Worm (Caenorhabditis elegans) whole organism, L4 larva: Measurements from ENCODE around the gene T08B6.1.
A peak's percentile ranks its signal among the peaks of the same experiment; 100 is the strongest.

ENCODE experiments used
- F44E2.7 ChIP-seq: fragments of 200-800 bp; sonication (Bioruptor generic); IDR thresholded peaks from 2 replicates; pipeline ENCODE4 v2.1.2; 2022; ENCODE audit warnings: missing genetic modification characterization, missing compliant biosample characterization
- Y105C5A.15 ChIP-seq: fragments of 200-800 bp; sonication (Bioruptor generic); IDR thresholded peaks from 2 replicates; pipeline ENCODE4 v1.3.6; 2022; ENCODE audit warnings: missing genetic modification characterization, missing compliant biosample characterization
- Y5F2A.4 ChIP-seq: fragments of 200-800 bp; sonication (Bioruptor generic); optimal IDR thresholded peaks from 2 replicates; lab custom pipeline; 2018; ENCODE audit warnings: mild to moderate bottlenecking, missing genetic modification characterization, missing compliant biosample characterization
- ZK546.5 ChIP-seq, 2 experiments: sonication (generic microtip); optimal IDR thresholded peaks; 2 replicates each; lab custom pipeline; 2017; ENCODE audit warnings: missing biosample characterization in 2 of 2, missing genetic modification characterization in 2 of 2
- aly-2 ChIP-seq: sonication (generic microtip); optimal IDR thresholded peaks from 2 replicates; lab custom pipeline; 2018; ENCODE audit warnings: missing biosample characterization, missing genetic modification characterization
- ama-1 ChIP-seq: fragments of 150-350 bp; optimal IDR thresholded peaks from 2 replicates; lab custom pipeline; 2014; ENCODE audit warnings: inconsistent platforms, mixed read lengths
- arid-1 ChIP-seq: fragments of 200-800 bp; sonication (Bioruptor generic); conservative IDR thresholded peaks from 2 replicates; pipeline ENCODE4 v1.3.6; 2022; ENCODE audit warnings: missing genetic modification reagents, missing genetic modification characterization, missing compliant biosample characterization
- attf-4 ChIP-seq: sonication (generic microtip); optimal IDR thresholded peaks from 3 replicates; lab custom pipeline; 2017; ENCODE audit warnings: missing biosample characterization, missing genetic modification characterization
- ceh-28 ChIP-seq: fragments of 150-350 bp; optimal IDR thresholded peaks from 2 replicates; lab custom pipeline; 2014; ENCODE audit warnings: missing biosample characterization, missing genetic modification reagents, missing genetic modification characterization
- ceh-32 ChIP-seq: sonication (generic microtip); optimal IDR thresholded peaks from 2 replicates; lab custom pipeline; 2016; ENCODE audit warnings: mild to moderate bottlenecking, missing genetic modification characterization, missing compliant biosample characterization; ENCODE audit not compliant: poor library complexity
- ceh-44 ChIP-seq: fragments of 200-800 bp; sonication (Bioruptor generic); IDR thresholded peaks from 2 replicates; pipeline ENCODE4 v1.3.6; 2022; ENCODE audit warnings: missing genetic modification reagents, missing genetic modification characterization, missing compliant biosample characterization
- ceh-82 ChIP-seq: sonication (generic microtip); optimal IDR thresholded peaks from 2 replicates; lab custom pipeline; 2017; ENCODE audit warnings: missing biosample characterization, missing genetic modification characterization
- cey-2 ChIP-seq: sonication (generic microtip); optimal IDR thresholded peaks from 3 replicates; lab custom pipeline; 2017; ENCODE audit warnings: missing genetic modification characterization, mild to moderate bottlenecking, missing compliant biosample characterization, antibody characterized with exemption, borderline replicate concordance; ENCODE audit not compliant: insufficient read depth
- ctbp-1 ChIP-seq: fragments of 200-800 bp; sonication (Bioruptor generic); IDR thresholded peaks from 2 replicates; pipeline ENCODE4 v1.3.6; 2022; ENCODE audit warnings: missing genetic modification reagents, missing genetic modification characterization, missing compliant biosample characterization
- dmd-8 ChIP-seq: fragments of 200-800 bp; sonication (Bioruptor generic); IDR thresholded peaks from 2 replicates; pipeline ENCODE4 v1.3.6; 2022; ENCODE audit warnings: missing genetic modification characterization, missing compliant biosample characterization
- dmd-9 ChIP-seq: fragments of 200-800 bp; sonication (Bioruptor generic); IDR thresholded peaks from 2 replicates; pipeline ENCODE4 v1.3.6; 2022; ENCODE audit warnings: missing genetic modification reagents, missing genetic modification characterization, missing compliant biosample characterization
- dpl-1 ChIP-seq: fragments of 150-350 bp; optimal IDR thresholded peaks from 2 replicates; lab custom pipeline; 2014; ENCODE audit warnings: missing biosample characterization, missing genetic modification reagents, missing genetic modification characterization
- duxl-1 ChIP-seq: sonication (generic microtip); optimal IDR thresholded peaks from 2 replicates; lab custom pipeline; 2016; ENCODE audit warnings: mild to moderate bottlenecking, missing genetic modification characterization, moderate library complexity, missing compliant biosample characterization; ENCODE audit not compliant: poor library complexity
- dve-1 ChIP-seq: sonication (generic microtip); optimal IDR thresholded peaks from 2 replicates; lab custom pipeline; 2017; ENCODE audit warnings: antibody characterized with exemption, mild to moderate bottlenecking, missing genetic modification characterization, missing compliant biosample characterization; ENCODE audit not compliant: insufficient read depth
- egl-43 ChIP-seq: fragments of 200-800 bp; sonication (Bioruptor generic); IDR thresholded peaks from 2 replicates; pipeline ENCODE4 v1.3.6; 2022; ENCODE audit warnings: missing genetic modification reagents, missing genetic modification characterization, missing compliant biosample characterization
- fkh-10 ChIP-seq: fragments of 150-350 bp; optimal IDR thresholded peaks from 2 replicates; lab custom pipeline; 2014; ENCODE audit warnings: missing biosample characterization, missing genetic modification reagents, missing genetic modification characterization
- fos-1 ChIP-seq: fragments of 150-350 bp; optimal IDR thresholded peaks from 2 replicates; lab custom pipeline; 2014; ENCODE audit warnings: missing biosample characterization, missing genetic modification characterization
- hlh-30 ChIP-seq: sonication (generic microtip); optimal IDR thresholded peaks from 2 replicates; lab custom pipeline; 2017; ENCODE audit warnings: antibody characterized with exemption, mild to moderate bottlenecking, missing genetic modification characterization, missing compliant biosample characterization; ENCODE audit not compliant: insufficient read depth
- lim-7 ChIP-seq: fragments of 200-800 bp; sonication (Bioruptor generic); IDR thresholded peaks from 2 replicates; pipeline ENCODE4 v1.3.6; 2022; ENCODE audit warnings: missing genetic modification characterization, missing compliant biosample characterization
- lin-1 ChIP-seq: fragments of 200-800 bp; sonication (Bioruptor generic); IDR thresholded peaks from 2 replicates; pipeline ENCODE4 v1.3.6; 2022; ENCODE audit warnings: missing genetic modification reagents, missing genetic modification characterization, missing compliant biosample characterization
- madf-9 ChIP-seq: fragments of 200-800 bp; sonication (Bioruptor generic); conservative IDR thresholded peaks from 2 replicates; pipeline ENCODE4 v1.3.6; 2022; ENCODE audit warnings: missing genetic modification reagents, missing genetic modification characterization, missing compliant biosample characterization
- mdl-1 ChIP-seq, 2 experiments: fragments of 150-350 bp in 1 of 2; sonication (generic microtip) in 1 of 2; optimal IDR thresholded peaks; 2 replicates each; lab custom pipeline; 2014 to 2017; ENCODE audit warnings: missing biosample characterization in 2 of 2, missing genetic modification characterization in 2 of 2
- mdt-29 ChIP-seq: fragments of 200-800 bp; sonication (Bioruptor generic); IDR thresholded peaks from 2 replicates; pipeline ENCODE4 v1.3.6; 2022; ENCODE audit warnings: missing genetic modification reagents, missing genetic modification characterization, missing compliant biosample characterization
- mxl-3 ChIP-seq: fragments of 200-800 bp; sonication (Bioruptor generic); optimal IDR thresholded peaks from 2 replicates; lab custom pipeline; 2018; ENCODE audit warnings: mild to moderate bottlenecking, missing genetic modification characterization, missing compliant biosample characterization
- nhr-237 ChIP-seq: sonication (generic microtip); optimal IDR thresholded peaks from 2 replicates; lab custom pipeline; 2017; ENCODE audit warnings: missing biosample characterization, missing genetic modification characterization
- nhr-41 ChIP-seq: fragments of 200-800 bp; sonication (Bioruptor generic); IDR thresholded peaks from 2 replicates; pipeline ENCODE4 v1.3.6; 2022; ENCODE audit warnings: missing genetic modification reagents, missing genetic modification characterization, missing compliant biosample characterization
- nhr-48 ChIP-seq: sonication (generic microtip); optimal IDR thresholded peaks from 2 replicates; lab custom pipeline; 2016; ENCODE audit warnings: mild to moderate bottlenecking, missing genetic modification characterization, missing compliant biosample characterization
- nhr-6 ChIP-seq: fragments of 150-350 bp; optimal IDR thresholded peaks from 2 replicates; lab custom pipeline; 2014; ENCODE audit warnings: missing biosample characterization, missing genetic modification characterization
- php-3 ChIP-seq: fragments of 200-800 bp; sonication (Bioruptor generic); IDR thresholded peaks from 2 replicates; pipeline ENCODE4 v1.3.6; 2022; ENCODE audit warnings: missing genetic modification reagents, missing genetic modification characterization, missing compliant biosample characterization
- tra-1 ChIP-seq: fragments of 200-800 bp; sonication (Bioruptor generic); IDR thresholded peaks from 2 replicates; pipeline ENCODE4 v1.3.6; 2022; ENCODE audit warnings: missing genetic modification reagents, missing genetic modification characterization, missing compliant biosample characterization
- unc-62 ChIP-seq, 3 experiments: fragments of 150-350 bp in 1 of 3; sonication (generic microtip); optimal IDR thresholded peaks in 2 of 3; peaks in 1 of 3; 1 replicate in 1 of 3; 2 replicates in 2 of 3; lab custom pipeline; 2014 to 2017; ENCODE audit warnings: missing biosample characterization in 3 of 3, missing genetic modification characterization in 3 of 3, missing genetic modification reagents in 3 of 3, missing genotype in 1 of 3

T08B6.1 gene

DNA sequence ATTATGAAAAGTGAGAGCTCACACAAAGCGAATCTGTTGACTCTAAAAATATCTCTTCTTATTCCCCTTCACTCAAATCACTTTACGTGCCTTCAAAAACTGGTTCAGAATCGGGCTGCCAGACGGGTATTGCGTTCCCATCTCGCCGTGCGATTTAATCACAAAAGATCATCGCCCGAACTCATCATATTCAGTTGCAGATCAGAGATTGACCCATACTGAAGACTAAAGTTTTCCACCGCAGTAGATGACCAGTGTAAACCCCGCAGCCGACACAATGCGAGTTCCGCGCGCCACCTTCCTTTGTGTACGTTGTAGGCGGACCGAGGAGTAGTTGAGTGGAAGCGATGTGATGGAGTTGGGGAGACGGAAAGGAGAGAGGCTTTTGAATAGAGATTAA lies 6.5 kb downstream of the T08B6.1 start (continued):
- TF ChIP-seq ceh-28 (tag; lab: Kevin White, UChicago) (no peak), attf-4 (tag; lab: Kevin White, UChicago) (no peak), duxl-1 (tag; lab: Kevin White, UChicago) (peak; percentile 43), hlh-30 (no peak), dmd-8 (GFP tag; lab: Robert Waterston, UW) (no peak), nhr-41 (GFP tag; lab: Robert Waterston, UW) (no peak), dmd-9 (GFP tag; lab: Robert Waterston, UW) (no peak), fkh-10 (GFP tag; lab: Kevin White, UChicago) (no peak), ZK546.5 (tag; optimal IDR thresholded peaks at IDR 0.05; lab: Kevin White, UChicago) (no peak), fos-1 (tag; lab: Kevin White, UChicago) (no peak), dpl-1 (GFP tag; lab: Kevin White, UChicago) (no peak), cey-2 (tag; lab: Kevin White, UChicago) (no peak), nhr-6 (tag; lab: Kevin White, UChicago) (no peak), unc-62 (GFP tag; optimal IDR thresholded peaks at IDR 0.05 in 1 of 2; lab: Kevin White, UChicago) (no peak), unc-62 (tag; optimal IDR thresholded peaks at IDR 0.05; lab: Kevin White, UChicago) (no peak), ctbp-1 (GFP tag; lab: Robert Waterston, UW) (no peak), aly-2 (tag; lab: Kevin White, UChicago) (no peak), ceh-44 (GFP tag; lab: Robert Waterston, UW) (peak; percentile 100), nhr-48 (tag; lab: Kevin White, UChicago) (peak; percentile 52), egl-43 (GFP tag; lab: Robert Waterston, UW) (no peak), nhr-237 (tag; lab: Kevin White, UChicago) (no peak)

DNA sequence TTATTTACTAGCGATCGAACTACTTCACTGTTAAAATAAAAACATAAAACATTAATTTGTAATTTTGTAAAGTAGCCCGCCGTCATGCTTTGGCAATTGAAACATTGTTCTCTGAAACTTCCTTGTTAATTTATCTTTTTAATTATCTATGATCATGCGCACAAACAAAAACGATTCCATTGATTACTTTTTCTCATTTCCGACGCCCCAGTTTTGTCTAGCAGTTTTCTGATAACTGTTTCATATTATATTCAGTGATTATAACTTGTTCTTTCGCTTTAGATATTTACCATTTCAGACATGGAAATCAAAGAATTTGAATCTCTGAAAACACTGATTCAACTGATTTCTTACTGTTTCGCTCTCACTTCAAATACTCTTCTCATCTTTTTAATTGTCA lies 10.1 kb downstream of the T08B6.1 start, which contains the start of gene str-170:
TSS of gene str-170 (plus strand) at position 301 of the 400 bp plus-strand sequence.
- no peak for TF ChIP-seq ctbp-1 (GFP tag; lab: Robert Waterston, UW)

DNA sequence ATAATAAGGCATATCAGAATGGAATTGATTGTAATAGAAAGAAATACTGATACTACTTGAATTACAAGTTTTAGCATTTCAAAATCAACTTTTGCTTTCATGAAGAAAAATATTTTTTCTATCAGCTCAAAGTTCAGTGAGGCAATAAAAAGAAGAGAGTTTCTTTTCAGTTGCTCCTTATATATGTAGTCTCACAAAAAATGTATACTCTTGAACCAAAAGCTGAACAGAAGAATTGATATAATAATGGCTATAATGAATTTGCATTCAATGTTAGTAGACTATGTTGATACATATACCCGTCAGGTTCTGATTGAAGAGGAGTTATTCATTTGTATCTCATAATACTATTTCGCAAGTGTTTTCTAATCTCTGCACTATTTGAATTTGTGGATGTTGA lies 12.6 kb downstream of the T08B6.1 start, which contains the start of gene str-174:
TSS of gene str-174 (minus strand) at position 101 of the 400 bp plus-strand sequence.
- TF ChIP-seq php-3 (GFP tag; lab: Robert Waterston, UW) = no peak
- no peak for TF ChIP-seq ama-1 (lab: Kevin White, UChicago)
- TF ChIP-seq dpl-1 (GFP tag; lab: Kevin White, UChicago) = no peak
- no peak for TF ChIP-seq mxl-3 (GFP tag; lab: Kevin White, UChicago)
- TF ChIP-seq ceh-82 = no peak
- TF ChIP-seq nhr-48 (tag; lab: Kevin White, UChicago) = no peak
- TF ChIP-seq lim-7 (GFP tag; lab: Robert Waterston, UW) = no peak
- TF ChIP-seq madf-9 (GFP tag; lab: Robert Waterston, UW) = no peak
- no peak for TF ChIP-seq F44E2.7 (GFP tag; lab: Robert Waterston, UW)
- TF ChIP-seq mdt-29 (GFP tag; lab: Robert Waterston, UW) = no peak
- no peak for TF ChIP-seq mdl-1 (tag; optimal IDR thresholded peaks at IDR 0.05; lab: Kevin White, UChicago)
- no peak for TF ChIP-seq ceh-32 (tag; lab: Kevin White, UChicago)
- no peak for TF ChIP-seq arid-1 (GFP tag; lab: Robert Waterston, UW)
- no peak for TF ChIP-seq nhr-237 (tag; lab: Kevin White, UChicago)
- TF ChIP-seq lin-1 (GFP tag; lab: Robert Waterston, UW) = no peak
- no peak for TF ChIP-seq dve-1
- no peak for TF ChIP-seq tra-1
- TF ChIP-seq Y105C5A.15 (GFP tag; lab: Robert Waterston, UW) = no peak
- no peak for TF ChIP-seq Y5F2A.4 (GFP tag; lab: Kevin White, UChicago)
